Worm (Caenorhabditis elegans) whole organism, midembryonic: ENCODE data around the gene acr-14.

ENCODE experiments used
- T22C8.4 ChIP-seq: fragments of 200-800 bp; sonication (Bioruptor generic); IDR thresholded peaks from 2 replicates; pipeline ENCODE4 v1.3.6; 2022; ENCODE audit warnings: missing genetic modification characterization, missing compliant biosample characterization
- cog-1 ChIP-seq: sonication (generic microtip); optimal IDR thresholded peaks from 2 replicates; lab custom pipeline; 2016; ENCODE audit warnings: missing genetic modification characterization, missing compliant biosample characterization
- flt-1 ChIP-seq: fragments of 200-800 bp; sonication (Bioruptor generic); IDR thresholded peaks from 2 replicates; pipeline ENCODE4 v1.3.6; 2022; ENCODE audit warnings: missing genetic modification characterization, missing compliant biosample characterization
- klf-2 ChIP-seq: fragments of 200-800 bp; sonication (Bioruptor generic); conservative IDR thresholded peaks from 2 replicates; pipeline ENCODE4 v1.3.6; 2022; ENCODE audit warnings: missing genetic modification reagents, missing genetic modification characterization, missing compliant biosample characterization
- med-1 ChIP-seq: sonication (generic microtip); optimal IDR thresholded peaks from 2 replicates; lab custom pipeline; 2017; ENCODE audit warnings: missing genetic modification characterization, mild to moderate bottlenecking, missing compliant biosample characterization, antibody characterized with exemption, missing genetic modification reagents; ENCODE audit not compliant: insufficient read depth
- ref-1 ChIP-seq: fragments of 200-800 bp; sonication (Bioruptor generic); conservative IDR thresholded peaks from 2 replicates; pipeline ENCODE4 v1.3.6; 2022; ENCODE audit warnings: missing genetic modification reagents, missing genetic modification characterization, missing compliant biosample characterization
- tab-1 ChIP-seq: fragments of 200-800 bp; sonication (Bioruptor generic); IDR thresholded peaks from 2 replicates; pipeline ENCODE4 v1.3.6; 2022; ENCODE audit warnings: missing genetic modification characterization, missing compliant biosample characterization
- ztf-23 ChIP-seq: fragments of 200-800 bp; sonication (Bioruptor generic); IDR thresholded peaks from 2 replicates; pipeline ENCODE4 v1.3.6; 2022; ENCODE audit warnings: missing genetic modification reagents, missing genetic modification characterization, missing compliant biosample characterization
- ztf-29 ChIP-seq: fragments of 200-800 bp; sonication (Bioruptor generic); IDR thresholded peaks from 2 replicates; pipeline ENCODE4 v1.3.6; 2022; ENCODE audit warnings: missing genetic modification reagents, missing genetic modification characterization, missing compliant biosample characterization

- no peak for TF ChIP-seq ztf-29
- no peak for TF ChIP-seq klf-2 (GFP tag; lab: Robert Waterston, UW)
- TF ChIP-seq ztf-23 (GFP tag; lab: Robert Waterston, UW) = no peak
- no peak for TF ChIP-seq ref-1 (GFP tag; lab: Robert Waterston, UW)
- TF ChIP-seq tab-1 (GFP tag; lab: Robert Waterston, UW) = no peak
- TF ChIP-seq T22C8.4 = no peak
- TF ChIP-seq cog-1 (tag; lab: Kevin White, UChicago) = no peak
- no peak for TF ChIP-seq flt-1 (GFP tag; lab: Robert Waterston, UW)
- no peak for TF ChIP-seq med-1
Measured at ce11 chrII:8218266-8218665, 41.3 kb upstream of the acr-14 start.
